Worm (Caenorhabditis elegans) whole organism, L4 larva: ENCODE results near the gene srbc-58.

Source experiments
- D1046.2 ChIP-seq: fragments of 200-800 bp; sonication (Bioruptor generic); IDR thresholded peaks from 2 replicates; pipeline ENCODE4 v1.3.6; 2022; ENCODE audit warnings: missing genetic modification characterization, missing compliant biosample characterization
- F37D6.2 ChIP-seq: sonication (generic microtip); optimal IDR thresholded peaks from 2 replicates; lab custom pipeline; 2016; ENCODE audit warnings: mild to moderate bottlenecking, missing genetic modification characterization, missing compliant biosample characterization
- R02D3.7 ChIP-seq: fragments of 150-350 bp; sonication (generic microtip); optimal IDR thresholded peaks from 3 replicates; lab custom pipeline; 2014; ENCODE audit warnings: missing biosample characterization, missing genetic modification characterization
- T20F7.1 ChIP-seq: fragments of 200-800 bp; sonication (Bioruptor generic); optimal IDR thresholded peaks from 2 replicates; lab custom pipeline; 2018; ENCODE audit warnings: mild to moderate bottlenecking, missing genetic modification characterization, missing compliant biosample characterization
- T26A8.4 ChIP-seq: fragments of 200-800 bp; sonication (Bioruptor generic); IDR thresholded peaks from 2 replicates; pipeline ENCODE4 v1.3.6; 2022; ENCODE audit warnings: missing genetic modification characterization, missing compliant biosample characterization
- Y105C5A.15 ChIP-seq: fragments of 200-800 bp; sonication (Bioruptor generic); IDR thresholded peaks from 2 replicates; pipeline ENCODE4 v1.3.6; 2022; ENCODE audit warnings: missing genetic modification characterization, missing compliant biosample characterization
- aly-2 ChIP-seq: sonication (generic microtip); optimal IDR thresholded peaks from 2 replicates; lab custom pipeline; 2018; ENCODE audit warnings: missing biosample characterization, missing genetic modification characterization
- attf-4 ChIP-seq: sonication (generic microtip); optimal IDR thresholded peaks from 3 replicates; lab custom pipeline; 2017; ENCODE audit warnings: missing biosample characterization, missing genetic modification characterization
- ceh-20 ChIP-seq: fragments of 200-800 bp; sonication (Bioruptor generic); IDR thresholded peaks from 2 replicates; pipeline ENCODE4 v1.3.6; 2022; ENCODE audit warnings: missing genetic modification reagents, missing genetic modification characterization, missing compliant biosample characterization
- ceh-28 ChIP-seq: fragments of 150-350 bp; optimal IDR thresholded peaks from 2 replicates; lab custom pipeline; 2014; ENCODE audit warnings: missing biosample characterization, missing genetic modification reagents, missing genetic modification characterization
- ceh-62 ChIP-seq: sonication (generic microtip); optimal IDR thresholded peaks from 2 replicates; lab custom pipeline; 2017; ENCODE audit warnings: missing biosample characterization, missing genetic modification characterization
- ces-1 ChIP-seq: fragments of 150-350 bp; sonication (generic microtip); optimal IDR thresholded peaks from 4 replicates; lab custom pipeline; 2014; ENCODE audit warnings: missing biosample characterization, missing genetic modification reagents, missing genetic modification characterization
- ctbp-1 ChIP-seq: fragments of 200-800 bp; sonication (Bioruptor generic); IDR thresholded peaks from 2 replicates; pipeline ENCODE4 v1.3.6; 2022; ENCODE audit warnings: missing genetic modification reagents, missing genetic modification characterization, missing compliant biosample characterization
- daf-16 ChIP-seq, 3 experiments: sonication (generic microtip); optimal IDR thresholded peaks; 2 replicates each; lab custom pipeline; 2016 to 2017; ENCODE audit warnings: missing genetic modification characterization in 3 of 3, missing genetic modification reagents in 3 of 3, mild to moderate bottlenecking in 2 of 3, missing compliant biosample characterization in 2 of 3, missing biosample characterization in 1 of 3, moderate library complexity in 1 of 3
- daf-19 ChIP-seq: fragments of 200-800 bp; sonication (Bioruptor generic); conservative IDR thresholded peaks from 2 replicates; pipeline ENCODE4 v1.3.6; 2022; ENCODE audit warnings: missing genetic modification characterization, missing compliant biosample characterization
- dmd-9 ChIP-seq: fragments of 200-800 bp; sonication (Bioruptor generic); IDR thresholded peaks from 2 replicates; pipeline ENCODE4 v1.3.6; 2022; ENCODE audit warnings: missing genetic modification reagents, missing genetic modification characterization, missing compliant biosample characterization
- duxl-1 ChIP-seq: sonication (generic microtip); optimal IDR thresholded peaks from 2 replicates; lab custom pipeline; 2016; ENCODE audit warnings: mild to moderate bottlenecking, missing genetic modification characterization, moderate library complexity, missing compliant biosample characterization; ENCODE audit not compliant: poor library complexity
- dve-1 ChIP-seq: sonication (generic microtip); optimal IDR thresholded peaks from 2 replicates; lab custom pipeline; 2017; ENCODE audit warnings: antibody characterized with exemption, mild to moderate bottlenecking, missing genetic modification characterization, missing compliant biosample characterization; ENCODE audit not compliant: insufficient read depth
- fkh-10 ChIP-seq: fragments of 150-350 bp; optimal IDR thresholded peaks from 2 replicates; lab custom pipeline; 2014; ENCODE audit warnings: missing biosample characterization, missing genetic modification reagents, missing genetic modification characterization
- hif-1 ChIP-seq, 2 experiments: sonication (generic microtip); optimal IDR thresholded peaks; 2 replicates each; lab custom pipeline; 2016 to 2017; ENCODE audit warnings: missing compliant biosample characterization in 2 of 2, missing genetic modification characterization in 2 of 2, missing genetic modification reagents in 2 of 2, missing genotype in 2 of 2, mild to moderate bottlenecking in 1 of 2
- hlh-30 ChIP-seq: sonication (generic microtip); optimal IDR thresholded peaks from 2 replicates; lab custom pipeline; 2017; ENCODE audit warnings: antibody characterized with exemption, mild to moderate bottlenecking, missing genetic modification characterization, missing compliant biosample characterization; ENCODE audit not compliant: insufficient read depth
- lim-7 ChIP-seq: fragments of 200-800 bp; sonication (Bioruptor generic); IDR thresholded peaks from 2 replicates; pipeline ENCODE4 v1.3.6; 2022; ENCODE audit warnings: missing genetic modification characterization, missing compliant biosample characterization
- lin-39 ChIP-seq: fragments of 150-350 bp; optimal IDR thresholded peaks from 2 replicates; lab custom pipeline; 2014; ENCODE audit warnings: missing biosample characterization, missing genetic modification reagents, missing genetic modification characterization
- mdl-1 ChIP-seq, 2 experiments: fragments of 150-350 bp in 1 of 2; sonication (generic microtip) in 1 of 2; optimal IDR thresholded peaks; 2 replicates each; lab custom pipeline; 2014 to 2017; ENCODE audit warnings: missing biosample characterization in 2 of 2, missing genetic modification characterization in 2 of 2
- mxl-3 ChIP-seq: fragments of 200-800 bp; sonication (Bioruptor generic); optimal IDR thresholded peaks from 2 replicates; lab custom pipeline; 2018; ENCODE audit warnings: mild to moderate bottlenecking, missing genetic modification characterization, missing compliant biosample characterization
- nhr-111 ChIP-seq: fragments of 200-800 bp; sonication (Bioruptor generic); optimal IDR thresholded peaks from 2 replicates; lab custom pipeline; 2018; ENCODE audit warnings: mild to moderate bottlenecking, missing genetic modification characterization, missing compliant biosample characterization
- nhr-237 ChIP-seq: sonication (generic microtip); optimal IDR thresholded peaks from 2 replicates; lab custom pipeline; 2017; ENCODE audit warnings: missing biosample characterization, missing genetic modification characterization
- nhr-28 ChIP-seq: fragments of 150-350 bp; optimal IDR thresholded peaks from 2 replicates; lab custom pipeline; 2014; ENCODE audit warnings: missing biosample characterization, missing genetic modification characterization
- nhr-42 ChIP-seq: fragments of 200-800 bp; sonication (Bioruptor generic); IDR thresholded peaks from 2 replicates; pipeline ENCODE4 v1.3.6; 2022; ENCODE audit warnings: missing genetic modification characterization, missing compliant biosample characterization
- nhr-6 ChIP-seq: fragments of 150-350 bp; optimal IDR thresholded peaks from 2 replicates; lab custom pipeline; 2014; ENCODE audit warnings: missing biosample characterization, missing genetic modification characterization
- nhr-77 ChIP-seq: fragments of 150-350 bp; optimal IDR thresholded peaks from 2 replicates; lab custom pipeline; 2014; ENCODE audit warnings: missing biosample characterization, missing genetic modification characterization
- php-3 ChIP-seq: fragments of 200-800 bp; sonication (Bioruptor generic); IDR thresholded peaks from 2 replicates; pipeline ENCODE4 v1.3.6; 2022; ENCODE audit warnings: missing genetic modification reagents, missing genetic modification characterization, missing compliant biosample characterization
- pqm-1 ChIP-seq: sonication (generic microtip); optimal IDR thresholded peaks from 2 replicates; lab custom pipeline; 2017; ENCODE audit warnings: missing biosample characterization, missing genetic modification characterization
- spr-3 ChIP-seq: fragments of 200-800 bp; sonication (Bioruptor generic); optimal IDR thresholded peaks from 2 replicates; lab custom pipeline; 2018; ENCODE audit warnings: mild to moderate bottlenecking, missing genetic modification characterization, missing compliant biosample characterization
- tag-97 ChIP-seq: fragments of 200-800 bp; sonication (Bioruptor generic); IDR thresholded peaks from 2 replicates; pipeline ENCODE4 v1.3.6; 2022; ENCODE audit warnings: missing genetic modification characterization, missing compliant biosample characterization
- tra-1 ChIP-seq: fragments of 200-800 bp; sonication (Bioruptor generic); IDR thresholded peaks from 2 replicates; pipeline ENCODE4 v1.3.6; 2022; ENCODE audit warnings: missing genetic modification reagents, missing genetic modification characterization, missing compliant biosample characterization
- unc-130 ChIP-seq: sonication (generic microtip); optimal IDR thresholded peaks from 2 replicates; lab custom pipeline; 2016; ENCODE audit warnings: missing genetic modification reagents, missing genetic modification characterization, missing compliant biosample characterization
- unc-39 ChIP-seq: sonication (generic microtip); optimal IDR thresholded peaks from 2 replicates; lab custom pipeline; 2017; ENCODE audit warnings: missing biosample characterization, missing genetic modification characterization
- vab-7 ChIP-seq: fragments of 200-800 bp; sonication (Bioruptor generic); IDR thresholded peaks from 2 replicates; pipeline ENCODE4 v1.3.6; 2022; ENCODE audit warnings: missing genetic modification reagents, missing genetic modification characterization, missing compliant biosample characterization
- zfp-3 ChIP-seq: fragments of 200-800 bp; sonication (Bioruptor generic); conservative IDR thresholded peaks from 2 replicates; pipeline ENCODE4 v1.3.6; 2022; ENCODE audit warnings: missing genetic modification reagents, missing genetic modification characterization, missing compliant biosample characterization
- zip-11 ChIP-seq: fragments of 200-800 bp; sonication (Bioruptor generic); IDR thresholded peaks from 2 replicates; pipeline ENCODE4 v1.3.6; 2022; ENCODE audit warnings: missing genetic modification characterization, missing compliant biosample characterization
- zip-2 ChIP-seq: fragments of 150-350 bp; optimal IDR thresholded peaks from 2 replicates; lab custom pipeline; 2014; ENCODE audit warnings: missing biosample characterization, missing genetic modification characterization
- ztf-7 ChIP-seq: fragments of 150-350 bp; optimal IDR thresholded peaks from 2 replicates; lab custom pipeline; 2014; ENCODE audit warnings: missing biosample characterization, missing genetic modification characterization

srbc-58 gene

ce11 chrV:726573-727483 lies 48.0 kb upstream of the srbc-58 start (continued):
- TF ChIP-seq ceh-28 (tag; lab: Kevin White, UChicago), result no peak
- peak; percentile 44 for TF ChIP-seq pqm-1
- TF ChIP-seq nhr-42, result peak; percentile 24; the same call in 1 of the 2 replicates
- TF ChIP-seq dmd-9 (GFP tag; lab: Robert Waterston, UW), result peak; percentile 7; the same call in 1 of the 2 replicates
- TF ChIP-seq ztf-7 (tag; lab: Kevin White, UChicago), result no peak
- TF ChIP-seq dve-1 (tag; lab: Kevin White, UChicago), result peak; percentile 43
- no peak for TF ChIP-seq ceh-62 (tag; lab: Kevin White, UChicago)
- TF ChIP-seq hlh-30 (tag; lab: Kevin White, UChicago), result no peak
- peak; percentile 41; the same call in 1 of the 2 replicates for TF ChIP-seq zfp-3 (GFP tag; lab: Robert Waterston, UW)
- TF ChIP-seq tag-97 (GFP tag; lab: Robert Waterston, UW), result no peak
- TF ChIP-seq daf-16 (GFP tag; optimal IDR thresholded peaks at IDR 0.05; lab: Kevin White, UChicago), result peak in 1 of 2 experiments; percentile 6
- no peak for TF ChIP-seq daf-16 (tag; optimal IDR thresholded peaks at IDR 0.05; lab: Kevin White, UChicago)
- no peak for TF ChIP-seq ceh-20 (GFP tag; lab: Robert Waterston, UW)
- 0 out of 2 replicates have a peak, but pooled peaks have one; percentile 8 for TF ChIP-seq lim-7 (GFP tag; lab: Robert Waterston, UW)
- 0 out of 2 replicates have a peak, but pooled peaks have one; percentile 38 for TF ChIP-seq daf-19 (GFP tag; lab: Robert Waterston, UW)
- TF ChIP-seq mdl-1 (tag; optimal IDR thresholded peaks at IDR 0.05; lab: Kevin White, UChicago), result no peak
- no peak for TF ChIP-seq unc-130 (GFP tag; lab: Kevin White, UChicago)
- TF ChIP-seq, all 104 proteins: peak for 18

DNA sequence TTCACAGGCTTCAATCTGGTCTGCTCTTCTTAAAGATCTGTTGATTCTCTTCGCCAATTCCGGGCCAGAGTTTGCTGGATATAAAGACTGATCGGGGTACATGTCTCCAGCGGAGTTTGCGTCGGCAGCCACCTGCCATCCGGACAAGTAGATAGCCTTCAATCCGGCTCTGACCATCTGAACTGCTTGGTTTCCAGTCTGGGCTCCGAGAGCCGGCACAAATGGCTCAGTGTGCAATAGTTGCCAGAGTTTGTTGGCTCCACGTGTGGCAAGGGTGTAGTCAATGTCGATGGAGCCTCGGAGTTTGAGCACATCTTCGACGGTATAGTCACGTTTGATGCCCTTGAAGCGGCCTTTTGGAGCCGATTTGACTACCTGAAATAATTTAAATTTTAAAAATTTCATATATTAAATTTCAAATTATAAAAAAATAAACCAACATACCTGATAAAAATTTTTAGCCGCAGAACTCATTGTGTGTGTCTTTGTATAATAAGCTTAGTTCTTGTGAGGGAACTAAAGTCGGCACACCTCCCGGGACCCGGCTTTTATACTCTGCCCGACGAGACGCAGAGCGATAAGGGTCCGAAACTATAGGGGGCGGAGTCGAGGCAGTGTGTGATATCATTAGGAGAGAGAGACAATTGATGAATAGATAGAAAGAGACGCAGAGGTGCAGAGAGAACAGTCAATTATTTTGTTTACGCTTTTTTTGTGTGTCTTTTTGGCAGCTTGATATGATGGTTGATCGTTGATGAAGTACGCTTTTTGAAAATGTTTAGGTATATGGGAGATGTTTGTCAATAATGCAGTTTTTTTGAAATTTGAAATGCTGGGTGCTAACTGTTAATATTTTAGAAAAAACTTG lies 47.1 kb upstream of the srbc-58 start, which contains the start of the genes icl-1 and srh-2:
TSS of gene icl-1 (minus strand) at position 521 of the 868 bp plus-strand sequence.
TSS of gene srh-2 (plus strand) at position 818 of the 868 bp plus-strand sequence.
- no peak; the same call in 1 of the 2 replicates for TF ChIP-seq tra-1 (GFP tag; lab: Robert Waterston, UW)
- TF ChIP-seq daf-16 (GFP tag; optimal IDR thresholded peaks at IDR 0.05; lab: Kevin White, UChicago), result peak; percentile 50 to 83
- peak; percentile 97 for TF ChIP-seq daf-16 (tag; optimal IDR thresholded peaks at IDR 0.05; lab: Kevin White, UChicago)
- TF ChIP-seq hlh-30 (tag; lab: Kevin White, UChicago), result peak; percentile 62
- TF ChIP-seq nhr-6 (tag; lab: Kevin White, UChicago), result peak; percentile 60
- peak; percentile 6 for TF ChIP-seq ctbp-1 (GFP tag; lab: Robert Waterston, UW)
- TF ChIP-seq D1046.2 (GFP tag; lab: Robert Waterston, UW), result no peak; the same call in 1 of the 2 replicates
- peak; percentile 24 for TF ChIP-seq T20F7.1 (GFP tag; lab: Kevin White, UChicago)
- peak; percentile 48 for TF ChIP-seq spr-3 (GFP tag; lab: Kevin White, UChicago)
- no peak for TF ChIP-seq php-3 (GFP tag; lab: Robert Waterston, UW)
- TF ChIP-seq ceh-62 (tag; lab: Kevin White, UChicago), result no peak
- no peak for TF ChIP-seq hif-1 (tag; optimal IDR thresholded peaks at IDR 0.05; lab: Kevin White, UChicago)
- no peak for TF ChIP-seq tag-97 (GFP tag; lab: Robert Waterston, UW)
- no peak for TF ChIP-seq mxl-3 (GFP tag; lab: Kevin White, UChicago)
- peak; percentile 65 for TF ChIP-seq duxl-1
- TF ChIP-seq zip-2 (tag; lab: Kevin White, UChicago), result no peak
- peak; percentile 91 for TF ChIP-seq T26A8.4
- TF ChIP-seq R02D3.7 (tag; lab: Kevin White, UChicago), result no peak
- no peak for TF ChIP-seq fkh-10 (GFP tag; lab: Kevin White, UChicago)
- TF ChIP-seq zip-11 (GFP tag; lab: Robert Waterston, UW), result 0 out of 2 replicates have a peak, but pooled peaks have one; percentile 16
- no peak for TF ChIP-seq unc-39 (tag; lab: Kevin White, UChicago)
- no peak for TF ChIP-seq unc-130 (GFP tag; lab: Kevin White, UChicago)
- peak; percentile 67 for TF ChIP-seq nhr-28 (tag; lab: Kevin White, UChicago)
- TF ChIP-seq F37D6.2 (tag; lab: Kevin White, UChicago), result no peak
- no peak for TF ChIP-seq pqm-1
- TF ChIP-seq ces-1, result no peak
- no peak for TF ChIP-seq nhr-237 (tag; lab: Kevin White, UChicago)
- no peak for TF ChIP-seq vab-7 (GFP tag; lab: Robert Waterston, UW)
- TF ChIP-seq ztf-7 (tag; lab: Kevin White, UChicago), result no peak
- peak; percentile 29 for TF ChIP-seq nhr-77 (tag; lab: Kevin White, UChicago)
- no peak for TF ChIP-seq attf-4 (tag; lab: Kevin White, UChicago)
- TF ChIP-seq nhr-111, result peak; percentile 82
- TF ChIP-seq lin-39 (tag; lab: Kevin White, UChicago), result no peak
- 0 out of 2 replicates have a peak, but pooled peaks have one; percentile 46 for TF ChIP-seq nhr-42
- no peak for TF ChIP-seq Y105C5A.15 (GFP tag; lab: Robert Waterston, UW)
- TF ChIP-seq aly-2 (tag; lab: Kevin White, UChicago), result no peak
